Fruit fly (Drosophila melanogaster) whole organism, prepupa: Measurements from ENCODE around the gene Coq7.

Experiments
- CG1621 ChIP-seq: fragments of 200-800 bp; sonication (Bioruptor generic); optimal IDR thresholded peaks from 3 replicates; lab custom pipeline; 2018; ENCODE audit warnings: missing biosample characterization, mild to moderate bottlenecking, missing genetic modification characterization
- CG6854 ChIP-seq: fragments of 200-800 bp; sonication (Bioruptor generic); optimal IDR thresholded peaks from 2 replicates; lab custom pipeline; 2017; ENCODE audit warnings: missing biosample characterization, mild to moderate bottlenecking, missing genetic modification characterization
- CG8119 ChIP-seq: fragments of 200-800 bp; sonication (Bioruptor generic); IDR thresholded peaks from 3 replicates; pipeline ENCODE4 v1.3.6; 2022; ENCODE audit warnings: missing biosample characterization, missing genetic modification characterization
- Gug ChIP-seq: fragments of 200-800 bp; sonication (Bioruptor generic); IDR thresholded peaks from 2 replicates; pipeline ENCODE4 v1.3.6; 2022; ENCODE audit warnings: missing biosample characterization, missing genetic modification characterization
- Lpt ChIP-seq: fragments of 200-800 bp; sonication (Bioruptor generic); optimal IDR thresholded peaks from 3 replicates; lab custom pipeline; 2016; ENCODE audit warnings: missing biosample characterization, missing genetic modification characterization
- Sox14 ChIP-seq: fragments of 200-800 bp; sonication (Bioruptor generic); optimal IDR thresholded peaks from 3 replicates; lab custom pipeline; 2016; ENCODE audit warnings: missing biosample characterization, missing genetic modification characterization
- eg ChIP-seq: fragments of 200-800 bp; sonication (Bioruptor generic); IDR thresholded peaks from 3 replicates; pipeline ENCODE4 v1.3.6; 2022; ENCODE audit warnings: missing biosample characterization, missing genetic modification characterization

- TF ChIP-seq CG8119 (GFP tag; lab: Robert Waterston, UW) (peak; percentile 93), Lpt (GFP tag; lab: Kevin White, UChicago) (peak; percentile 90), Gug (GFP tag; lab: Robert Waterston, UW) (peak; percentile 92), Sox14 (GFP tag; lab: Kevin White, UChicago) (peak; percentile 76), CG6854 (GFP tag; lab: Kevin White, UChicago) (no peak), eg (GFP tag; lab: Robert Waterston, UW) (peak; percentile 96), CG1621 (tag; lab: Kevin White, UChicago) (peak; percentile 39)
Observed at dm6 chrX:6793390-6793789, 22.4 kb downstream of the Coq7 start.
